Worm (Caenorhabditis elegans) whole organism, L4 larva: ENCODE measurements around the gene fbxa-213.

Source experiments
- F10B5.3 ChIP-seq: sonication (generic microtip); optimal IDR thresholded peaks from 2 replicates; lab custom pipeline; 2016; ENCODE audit warnings: mild to moderate bottlenecking, missing genetic modification characterization, missing compliant biosample characterization
- daf-12 ChIP-seq: fragments of 150-350 bp; optimal IDR thresholded peaks from 2 replicates; lab custom pipeline; 2014; ENCODE audit warnings: missing biosample characterization, missing genetic modification reagents, missing genetic modification characterization
- lsy-2 ChIP-seq, 2 experiments: fragments of 150-350 bp in 1 of 2; sonication (generic microtip) in 1 of 2; optimal IDR thresholded peaks; 2 replicates each; lab custom pipeline; 2014 to 2017; ENCODE audit warnings: missing biosample characterization in 2 of 2, missing genetic modification characterization in 2 of 2
- mdl-1 ChIP-seq, 2 experiments: fragments of 150-350 bp in 1 of 2; sonication (generic microtip) in 1 of 2; optimal IDR thresholded peaks; 2 replicates each; lab custom pipeline; 2014 to 2017; ENCODE audit warnings: missing biosample characterization in 2 of 2, missing genetic modification characterization in 2 of 2
- snpc-4 ChIP-seq: fragments of 150-350 bp; optimal IDR thresholded peaks from 2 replicates; lab custom pipeline; 2014; ENCODE audit warnings: missing biosample characterization, missing genetic modification characterization

DNA sequence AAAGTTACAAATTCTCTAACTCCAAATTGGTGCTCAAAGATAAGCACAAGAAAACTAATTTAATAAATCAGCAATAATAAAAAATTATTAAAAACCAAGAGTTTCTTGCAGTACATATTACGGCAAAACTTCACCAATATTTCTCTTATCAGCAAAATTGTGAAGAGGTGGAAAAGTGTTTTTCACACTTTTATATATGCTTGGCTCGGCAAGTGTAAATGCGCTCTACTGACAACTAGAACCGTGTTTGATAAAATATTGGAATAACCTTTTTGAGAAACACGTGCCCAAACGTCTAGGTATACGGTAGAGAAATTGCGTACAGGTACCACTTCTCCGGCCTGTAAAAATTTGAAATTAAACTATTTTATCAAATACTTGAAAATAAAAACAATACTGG is 27.3 kb downstream of the fbxa-213 start, which contains the start of gene R10E8.8:
- TF ChIP-seq snpc-4 (tag; lab: Kevin White, UChicago) (no peak), daf-12 (tag; lab: Kevin White, UChicago) (no peak), F10B5.3 (no peak), lsy-2 (tag; optimal IDR thresholded peaks at IDR 0.05; lab: Kevin White, UChicago) (peak in 1 of 2 experiments; percentile 41), mdl-1 (tag; optimal IDR thresholded peaks at IDR 0.05; lab: Kevin White, UChicago) (no peak)
